Worm (Caenorhabditis elegans): ENCODE data around the gene Y8A9A.2.

- TF ChIP-seq dao-5 (tag; optimal IDR thresholded peaks at IDR 0.05) (no peak), him-1 (tag; optimal IDR thresholded peaks at IDR 0.05) (no peak)
Measured at ce11 chrII:3782309-3783000, 13.0 kb upstream of the Y8A9A.2 start, which contains the start of gene T24E12.2.

All from whole organism, L4/young adult.